Fruit fly (Drosophila melanogaster) whole organism, prepupa: ENCODE data around the gene CG15914.

Source experiments
- Blimp-1 ChIP-seq: fragments of 200-800 bp; sonication (Bioruptor generic); optimal IDR thresholded peaks from 3 replicates; lab custom pipeline; 2017; ENCODE audit warnings: missing biosample characterization, missing genetic modification characterization, mild to moderate bottlenecking, moderate library complexity, missing genetic modification reagents
- CG11902 ChIP-seq: fragments of 200-800 bp; sonication (Bioruptor generic); optimal IDR thresholded peaks from 3 replicates; lab custom pipeline; 2016; ENCODE audit warnings: missing biosample characterization, missing genetic modification characterization
- CG1621 ChIP-seq: fragments of 200-800 bp; sonication (Bioruptor generic); optimal IDR thresholded peaks from 3 replicates; lab custom pipeline; 2018; ENCODE audit warnings: missing biosample characterization, mild to moderate bottlenecking, missing genetic modification characterization
- CG3032 ChIP-seq: fragments of 200-800 bp; optimal IDR thresholded peaks from 2 replicates; lab custom pipeline; 2019; ENCODE audit warnings: missing biosample characterization, mild to moderate bottlenecking, missing genetic modification characterization, moderate library complexity
- CG32006 ChIP-seq: fragments of 200-800 bp; sonication (Bioruptor generic); optimal IDR thresholded peaks from 3 replicates; lab custom pipeline; 2017; ENCODE audit warnings: missing biosample characterization, mild to moderate bottlenecking, missing genetic modification characterization
- CG6276 ChIP-seq: fragments of 200-800 bp; sonication (Bioruptor generic); optimal IDR thresholded peaks from 2 replicates; lab custom pipeline; 2017; ENCODE audit warnings: missing biosample characterization, mild to moderate bottlenecking, missing genetic modification characterization
- CG6808 ChIP-seq: fragments of 200-800 bp; sonication (Bioruptor generic); optimal IDR thresholded peaks from 3 replicates; lab custom pipeline; 2017; ENCODE audit warnings: missing biosample characterization, missing genetic modification characterization, mild to moderate bottlenecking, moderate library complexity, missing genetic modification reagents
- CG7368 ChIP-seq: fragments of 200-800 bp; sonication (Bioruptor generic); optimal IDR thresholded peaks from 3 replicates; lab custom pipeline; 2016; ENCODE audit warnings: missing biosample characterization, missing genetic modification characterization
- CG8319 ChIP-seq: fragments of 200-800 bp; sonication (Bioruptor generic); optimal IDR thresholded peaks from 3 replicates; lab custom pipeline; 2016; ENCODE audit warnings: missing biosample characterization, missing genetic modification characterization
- CG9139 ChIP-seq: fragments of 200-800 bp; sonication (Bioruptor generic); optimal IDR thresholded peaks from 3 replicates; lab custom pipeline; 2017; ENCODE audit warnings: missing biosample characterization, mild to moderate bottlenecking, missing genetic modification characterization
- Gug ChIP-seq: fragments of 200-800 bp; sonication (Bioruptor generic); IDR thresholded peaks from 2 replicates; pipeline ENCODE4 v1.3.6; 2022; ENCODE audit warnings: missing biosample characterization, missing genetic modification characterization
- Met ChIP-seq: fragments of 200-800 bp; sonication (Bioruptor generic); optimal IDR thresholded peaks from 3 replicates; lab custom pipeline; 2016; ENCODE audit warnings: missing biosample characterization, missing genetic modification characterization
- OdsH ChIP-seq: fragments of 200-800 bp; sonication (Bioruptor generic); optimal IDR thresholded peaks from 3 replicates; lab custom pipeline; 2016; ENCODE audit warnings: missing biosample characterization, missing genetic modification characterization

DNA sequence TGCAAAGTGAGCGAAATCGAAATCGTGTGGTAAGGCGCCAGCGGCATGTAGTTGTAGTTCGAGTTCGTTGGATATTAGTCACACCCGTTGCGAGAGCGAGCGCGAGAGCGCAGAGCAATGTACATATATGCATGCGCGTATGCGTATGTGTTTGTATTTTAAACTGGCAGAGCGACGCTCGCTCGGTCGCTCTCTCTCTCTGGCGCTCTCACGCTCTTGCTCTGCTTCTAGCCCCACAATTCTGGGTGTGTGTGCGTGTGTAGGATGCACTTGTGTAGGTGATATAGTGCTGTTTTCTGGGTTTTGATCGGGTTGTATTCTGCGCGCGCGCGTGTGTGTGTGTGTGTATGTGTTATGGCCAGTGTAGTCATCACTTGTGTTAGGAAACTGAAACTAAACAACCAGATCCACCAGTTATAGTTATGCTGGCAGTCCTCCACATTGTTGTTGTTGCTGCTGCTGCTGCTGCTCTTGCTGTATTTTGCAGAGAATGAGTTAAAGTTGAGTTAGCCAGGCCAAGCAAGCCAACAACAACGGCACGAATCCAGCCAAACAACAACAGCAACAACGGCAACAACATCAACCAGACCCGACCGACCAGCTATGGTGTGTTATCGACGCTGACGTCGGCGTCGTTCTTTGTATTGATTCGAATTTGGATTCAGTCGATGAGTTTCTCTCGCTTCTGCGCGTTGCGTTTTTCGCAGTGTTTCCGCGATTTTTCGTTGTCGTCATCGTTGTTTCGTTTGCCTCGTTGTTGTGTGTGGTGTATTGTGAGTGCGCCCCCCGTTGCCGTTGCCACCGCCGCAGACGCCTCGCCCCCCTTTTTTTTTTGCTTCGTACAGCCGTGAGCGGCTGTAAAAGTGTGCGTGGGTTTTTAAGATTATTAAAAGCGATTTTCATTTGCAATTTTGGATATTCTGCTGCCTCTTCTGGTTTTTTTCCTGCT, 41.3 kb upstream of the CG15914 start:
- TF ChIP-seq CG1621 (tag; lab: Kevin White, UChicago) (no peak), CG3032 (tag; lab: Kevin White, UChicago) (no peak), OdsH (GFP tag; lab: Kevin White, UChicago) (peak; percentile 3), CG32006 (GFP tag; lab: Kevin White, UChicago) (no peak), Met (GFP tag; lab: Kevin White, UChicago) (peak; percentile 29), CG8319 (GFP tag; lab: Kevin White, UChicago) (no peak), Blimp-1 (no peak), CG7368 (no peak), CG11902 (GFP tag; lab: Kevin White, UChicago) (no peak), CG6276 (GFP tag; lab: Kevin White, UChicago) (no peak), CG9139 (GFP tag; lab: Kevin White, UChicago) (peak; percentile 1), Gug (no peak), CG6808 (GFP tag; lab: Kevin White, UChicago) (peak; percentile 22)
